Worm (Caenorhabditis elegans) whole organism, L3 larva: ENCODE results near the gene ugt-63.
A peak's percentile ranks its signal among the peaks of the same experiment; 100 is the strongest.

Experiments
- R02D3.7 ChIP-seq: fragments of 150-350 bp; optimal IDR thresholded peaks from 2 replicates; lab custom pipeline; 2014; ENCODE audit warnings: missing biosample characterization, missing genetic modification characterization
- ceh-82 ChIP-seq: fragments of 150-350 bp; optimal IDR thresholded peaks from 2 replicates; lab custom pipeline; 2014; ENCODE audit warnings: missing biosample characterization, missing genetic modification characterization
- lin-39 ChIP-seq: fragments of 150-350 bp; optimal IDR thresholded peaks from 2 replicates; lab custom pipeline; 2018; ENCODE audit warnings: missing biosample characterization, missing genetic modification reagents, missing genetic modification characterization
- pha-4 ChIP-seq: fragments of 150-350 bp; optimal IDR thresholded peaks from 2 replicates; lab custom pipeline; 2014; ENCODE audit warnings: missing biosample characterization, missing genetic modification reagents, missing genetic modification characterization

The ugt-63 gene

ce11 chrV:5064761-5065421 lies 45.7 kb downstream of the ugt-63 start, which contains the start of gene mlk-1 (continued):
- TF ChIP-seq R02D3.7 (tag; lab: Kevin White, UChicago) (no peak), ceh-82 (no peak), lin-39 (tag; lab: Kevin White, UChicago) (peak; percentile 68), pha-4 (tag; lab: Kevin White, UChicago) (peak; percentile 69)
- TF ChIP-seq, all 47 proteins: peak for 19
